Worm (Caenorhabditis elegans): ENCODE results near the gene Y51B9A.14.

Y51B9A.14 gene

ce11 chrII:9438853-9439252 is 40.6 kb upstream of the Y51B9A.14 start:
- no peak for TF ChIP-seq ZK546.5 (tag; optimal IDR thresholded peaks at IDR 0.05)
- TF ChIP-seq mep-1 (tag; optimal IDR thresholded peaks at IDR 0.05): no peak
- TF ChIP-seq dmd-8 (GFP tag; IDR thresholded peaks at IDR 0.05): no peak
- TF ChIP-seq unc-62 (GFP tag; optimal IDR thresholded peaks at IDR 0.05 in 1 of 2): peak in 1 of 2 experiments; percentile 91
- no peak for TF ChIP-seq unc-62 (tag; optimal IDR thresholded peaks at IDR 0.05)
- peak; percentile 3 for TF ChIP-seq aha-1 (tag)
- no peak for TF ChIP-seq daf-12 (tag; optimal IDR thresholded peaks at IDR 0.05)
- TF ChIP-seq nhr-111 (GFP tag; optimal IDR thresholded peaks at IDR 0.05): no peak
- TF ChIP-seq spr-3 (GFP tag; optimal IDR thresholded peaks at IDR 0.05): no peak

ce11 chrII:9438227-9438626 is 40.0 kb upstream of the Y51B9A.14 start, which contains the start of gene chil-13:
Gene chil-13 (minus strand): TSS chrII:9438327.
- TF ChIP-seq ZK546.5 (tag; optimal IDR thresholded peaks at IDR 0.05) (no peak), set-16 (GFP tag; IDR thresholded peaks at IDR 0.05) (no peak), ceh-44 (GFP tag; IDR thresholded peaks at IDR 0.05) (no peak), tra-1 (GFP tag; IDR thresholded peaks at IDR 0.05) (no peak), hif-1 (tag; optimal IDR thresholded peaks at IDR 0.05) (no peak), mes-2 (tag; optimal IDR thresholded peaks at IDR 0.05; ENCODE audit: poor library complexity, severe bottlenecking) (no peak), daf-19 (GFP tag; conservative IDR thresholded peaks at IDR 0.05) (no peak), attf-4 (tag; optimal IDR thresholded peaks at IDR 0.05) (no peak), tag-97 (GFP tag; IDR thresholded peaks at IDR 0.05) (no peak), egl-27 (tag; optimal IDR thresholded peaks at IDR 0.05) (no peak), aha-1 (tag) (no peak), ZK337.2 (GFP tag; IDR thresholded peaks at IDR 0.05) (no peak), php-3 (GFP tag; IDR thresholded peaks at IDR 0.05) (no peak), zip-2 (tag; optimal IDR thresholded peaks at IDR 0.05) (no peak), lim-7 (GFP tag; IDR thresholded peaks at IDR 0.05) (no peak)

ce11 chrII:9436009-9436408 is 37.7 kb upstream of the Y51B9A.14 start, which contains the start of gene kin-16:
Gene kin-16 (minus strand): TSS chrII:9436109.
- TF ChIP-seq dpl-1 (GFP tag; optimal IDR thresholded peaks at IDR 0.05): no peak

- TF ChIP-seq T20F7.1 (GFP tag; optimal IDR thresholded peaks at IDR 0.05) (no peak), ceh-28 (tag; optimal IDR thresholded peaks at IDR 0.05) (no peak), egl-43 (GFP tag; IDR thresholded peaks at IDR 0.05) (no peak), gei-8 (GFP tag; optimal IDR thresholded peaks at IDR 0.05) (no peak), nhr-76 (tag; optimal IDR thresholded peaks at IDR 0.05) (no peak), nhr-28 (tag; optimal IDR thresholded peaks at IDR 0.05) (no peak), lir-3 (tag; optimal IDR thresholded peaks at IDR 0.05) (no peak), dpl-1 (GFP tag; optimal IDR thresholded peaks at IDR 0.05) (no peak)
Observed at ce11 chrII:9433609-9434008, 35.3 kb upstream of the Y51B9A.14 start, which contains the start of gene kin-15. Gene kin-15 (minus strand): TSS chrII:9433709.

- TF ChIP-seq ces-1 (GFP tag; optimal IDR thresholded peaks at IDR 0.05) (peak; percentile 37), ceh-62 (tag; optimal IDR thresholded peaks at IDR 0.05) (no peak), nhr-42 (GFP tag; IDR thresholded peaks at IDR 0.05) (no peak), ZK337.2 (GFP tag; IDR thresholded peaks at IDR 0.05) (no peak), nhr-102 (tag; optimal IDR thresholded peaks at IDR 0.05) (no peak), fkh-10 (GFP tag; optimal IDR thresholded peaks at IDR 0.05) (peak; percentile 42)
Observed at ce11 chrII:9431119-9431518, 32.8 kb upstream of the Y51B9A.14 start.
